Worm (Caenorhabditis elegans) whole organism, young adult: ENCODE measurements around the gene E04F6.10.

ENCODE experiments used
- C06A6.2 ChIP-seq: fragments of 200-800 bp; sonication (Bioruptor generic); conservative IDR thresholded peaks from 2 replicates; pipeline ENCODE4 v1.3.6; 2022; ENCODE audit warnings: missing genetic modification characterization, missing compliant biosample characterization
- K12H6.12 ChIP-seq: fragments of 200-800 bp; sonication (Bioruptor generic); optimal IDR thresholded peaks from 2 replicates; lab custom pipeline; 2018; ENCODE audit warnings: mild to moderate bottlenecking, missing genetic modification characterization, missing compliant biosample characterization
- ama-1 ChIP-seq, 3 experiments: fragments of 150-350 bp in 1 of 3; sonication (generic microtip) in 2 of 3; optimal IDR thresholded peaks; 2 replicates each; lab custom pipeline; 2014 to 2018; ENCODE audit warnings: missing biosample characterization in 2 of 3, missing genetic modification characterization in 2 of 3, missing genetic modification reagents in 2 of 3
- lsy-27 ChIP-seq: sonication (generic microtip); optimal IDR thresholded peaks from 2 replicates; lab custom pipeline; 2017; ENCODE audit warnings: missing genetic modification characterization, mild to moderate bottlenecking, missing compliant biosample characterization, antibody characterized with exemption, missing genotype, borderline replicate concordance; ENCODE audit not compliant: insufficient read depth

DNA sequence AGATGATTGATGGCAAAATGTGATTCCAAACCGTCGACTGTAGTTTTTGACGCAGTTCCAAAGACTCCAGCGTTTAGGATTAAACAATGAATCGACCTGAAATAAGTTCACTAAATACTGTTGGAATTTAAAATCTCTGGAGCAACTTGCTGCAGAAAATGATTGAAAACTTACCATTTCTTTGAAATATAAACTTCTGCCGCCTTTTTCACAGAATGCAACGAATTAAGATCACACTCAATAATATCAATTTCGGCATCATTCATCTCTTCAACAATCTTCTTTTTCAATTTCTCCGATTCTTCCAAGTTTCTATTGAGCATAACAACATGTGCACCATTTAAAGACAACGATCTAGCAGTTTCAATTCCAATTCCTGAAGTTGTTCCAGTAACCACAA is 9.3 kb downstream of the E04F6.10 start:
- TF ChIP-seq K12H6.12 (tag; lab: Kevin White, UChicago) (no peak), C06A6.2 (GFP tag; lab: Robert Waterston, UW) (no peak), lsy-27 (tag; lab: Kevin White, UChicago) (no peak), ama-1 (optimal IDR thresholded peaks at IDR 0.05; lab: Kevin White, UChicago) (no peak), ama-1 (GFP tag; optimal IDR thresholded peaks at IDR 0.05; lab: Kevin White, UChicago) (no peak)
